Fruit fly (Drosophila melanogaster) ovary, adult (tissue): ENCODE measurements around the gene kkv.

Experiments
- CG17801 ChIP-seq: fragments of 200-800 bp; optimal IDR thresholded peaks from 2 replicates; lab custom pipeline; 2019; ENCODE audit warnings: missing biosample characterization, mild to moderate bottlenecking, missing genetic modification characterization, moderate library complexity; ENCODE audit not compliant: partially characterized antibody

kkv gene

DNA sequence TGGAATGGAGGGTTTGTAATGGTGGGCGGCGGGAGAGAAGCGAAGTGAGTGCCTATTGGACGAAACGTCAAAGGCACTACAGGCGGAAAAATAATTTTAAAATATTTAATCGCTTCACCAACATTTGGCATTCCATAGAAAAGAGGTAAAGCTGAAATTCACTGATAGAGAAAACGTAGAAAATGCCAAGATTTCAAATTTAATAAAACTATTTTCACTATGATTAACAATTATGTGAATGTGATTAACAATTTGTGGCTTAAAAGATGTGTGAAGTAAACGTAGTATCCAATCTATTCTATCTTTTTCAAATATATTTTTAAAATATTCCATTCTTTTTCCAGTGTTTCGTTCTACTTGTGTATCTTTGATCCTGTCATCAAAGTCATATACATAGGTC lies 3.2 kb downstream of the kkv start:
- no peak for TF ChIP-seq CG17801 (GFP tag; lab: Kevin White, UChicago)

DNA sequence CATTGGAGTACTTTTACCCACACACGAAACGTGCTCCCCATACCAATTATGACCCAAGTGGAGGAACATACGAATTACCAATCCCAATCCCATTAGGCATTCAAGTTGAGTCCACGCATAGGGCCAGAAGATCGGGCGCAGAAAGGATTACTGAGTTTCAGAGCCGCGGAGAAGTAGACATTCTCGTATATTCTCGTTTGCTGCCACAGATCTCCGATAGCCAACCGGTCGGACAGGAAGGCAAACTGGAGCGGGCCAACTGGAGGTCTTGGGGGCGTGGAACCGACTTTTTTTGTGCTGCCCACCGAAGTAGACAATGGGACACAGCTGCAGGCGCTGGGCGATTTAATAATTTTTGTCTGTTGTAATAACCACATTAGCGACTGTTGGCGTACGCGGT lies 3.6 kb downstream of the kkv start:
- TF ChIP-seq CG17801 (GFP tag; lab: Kevin White, UChicago) = no peak

DNA sequence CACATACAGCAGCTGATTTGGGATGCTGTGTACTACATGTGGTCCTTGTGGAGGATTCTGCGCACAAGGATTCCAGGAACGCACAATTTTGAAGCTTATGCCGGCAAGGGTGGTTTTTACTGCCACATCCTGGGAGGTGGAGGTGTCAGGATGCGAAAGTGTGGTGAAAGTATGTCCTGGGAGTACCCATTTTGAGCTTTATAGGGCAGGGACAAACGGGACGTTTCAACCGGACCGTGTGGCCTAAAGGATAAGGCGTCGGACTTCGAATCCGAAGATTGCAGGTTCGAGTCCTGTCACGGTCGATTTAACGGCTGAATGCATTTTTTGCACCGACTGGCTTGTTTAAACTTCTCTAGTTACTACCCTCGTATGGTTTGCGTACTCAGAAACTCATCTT lies 4.7 kb downstream of the kkv start:
- TF ChIP-seq CG17801 (GFP tag; lab: Kevin White, UChicago) = no peak

DNA sequence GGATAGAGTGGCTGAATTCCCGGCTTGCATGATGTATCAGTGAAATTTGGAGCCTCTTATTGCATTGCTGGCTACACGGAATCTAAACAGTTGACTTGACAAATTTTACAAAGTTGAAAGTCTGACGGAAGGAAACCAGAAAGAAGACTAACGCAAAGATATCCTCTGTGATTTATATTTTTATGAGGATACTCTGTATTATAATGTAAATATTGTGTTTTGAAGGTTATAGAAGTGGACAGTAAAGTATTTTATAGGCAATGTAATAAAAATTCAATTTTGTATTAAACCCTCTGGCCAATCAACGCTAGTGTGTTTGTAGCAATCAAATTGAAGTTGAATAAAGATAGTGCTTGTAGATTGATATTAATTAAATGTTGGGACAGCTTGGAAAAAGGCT lies 5.1 kb downstream of the kkv start, which contains the start of gene CG14668:
Gene CG14668 (minus strand): TSS at position 101 of the 400 bp plus-strand sequence.
- TF ChIP-seq CG17801 (GFP tag; lab: Kevin White, UChicago) = no peak

DNA sequence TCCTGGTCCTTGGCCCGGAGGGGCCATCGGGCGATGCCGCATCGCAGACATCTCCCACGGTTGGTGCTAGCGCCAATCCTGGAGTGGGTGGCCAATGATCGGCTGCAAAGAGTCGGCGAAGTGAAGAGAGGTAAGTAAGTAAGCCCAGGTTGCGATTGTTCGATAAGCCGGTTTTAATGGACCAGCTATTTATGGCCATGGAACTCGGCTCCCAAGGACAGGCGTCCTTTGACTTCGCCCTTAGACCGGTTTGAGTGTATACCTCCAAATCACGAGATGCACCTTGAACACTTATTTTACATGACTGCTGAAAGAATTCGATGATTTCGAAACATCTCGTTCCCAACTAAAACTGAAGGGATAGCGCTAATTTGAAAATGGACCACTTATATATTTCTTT lies 6.9 kb downstream of the kkv start:
- no peak for TF ChIP-seq CG17801 (GFP tag; lab: Kevin White, UChicago)

DNA sequence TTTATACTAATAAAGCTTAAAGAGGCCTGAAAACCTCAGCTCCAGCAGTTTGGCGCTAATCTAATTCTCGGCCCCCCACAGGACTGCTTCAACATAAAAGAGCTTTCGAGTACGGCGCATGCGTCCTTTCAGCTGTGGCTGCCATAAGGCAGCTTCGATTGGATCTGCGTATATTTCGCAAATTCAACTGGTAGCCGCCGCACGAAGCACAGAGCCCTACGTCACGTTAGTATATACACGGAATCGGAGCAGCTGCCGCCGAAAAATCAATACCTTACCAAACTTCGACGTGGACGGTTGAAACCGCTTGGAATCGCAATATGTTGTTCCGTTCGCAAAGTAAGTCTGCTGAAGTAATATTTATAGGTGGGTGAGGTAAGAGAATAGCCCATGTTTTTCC lies 16.1 kb downstream of the kkv start, which contains the start of gene 7B2:
Gene 7B2 (plus strand): TSS at position 169 of the 400 bp plus-strand sequence.
- no peak for TF ChIP-seq CG17801 (GFP tag; lab: Kevin White, UChicago)

DNA sequence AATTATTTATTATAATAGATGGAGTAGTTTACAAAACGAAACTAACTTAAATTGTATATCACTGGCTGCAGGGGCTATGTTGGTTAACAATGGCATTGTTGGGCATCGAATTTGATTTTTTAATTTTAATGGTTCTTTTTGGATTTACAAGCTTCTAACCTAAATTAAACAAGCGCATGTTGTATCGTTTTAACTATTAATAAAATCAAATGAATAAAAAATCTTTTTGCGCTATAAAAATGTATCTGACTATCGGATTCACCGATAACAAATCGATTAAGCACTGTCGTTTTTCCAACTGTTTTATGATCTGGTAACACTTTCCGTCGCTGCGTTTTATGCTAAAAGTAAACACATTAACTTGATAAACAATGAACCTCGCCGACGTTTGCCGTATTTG lies 17.9 kb downstream of the kkv start, which contains the start of the genes hd and CG14667:
Gene hd (minus strand): TSS at position 243 of the 400 bp plus-strand sequence.
Gene CG14667 (plus strand): TSS at position 303 of the 400 bp plus-strand sequence.
- TF ChIP-seq CG17801 (GFP tag; lab: Kevin White, UChicago) = no peak

DNA sequence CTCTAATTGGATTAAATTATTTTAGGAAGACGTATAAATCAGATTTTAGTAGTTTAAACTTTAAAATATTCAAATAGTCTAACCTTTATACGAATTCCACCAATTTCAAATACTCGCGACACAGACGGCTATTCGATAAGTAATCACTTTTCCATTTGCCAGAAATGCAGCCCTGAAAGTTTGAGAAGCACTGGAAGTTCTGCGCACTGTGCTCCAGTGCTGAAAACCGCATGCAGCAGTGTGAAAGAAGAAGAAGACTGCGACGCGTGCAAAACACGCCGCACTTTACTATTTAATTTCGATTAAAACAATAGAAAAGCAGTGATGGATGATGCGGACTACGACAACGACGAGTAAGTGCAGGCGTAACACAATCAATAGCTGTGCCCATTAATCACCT lies 21.1 kb downstream of the kkv start, which contains the start of gene Polr2F:
Gene Polr2F (plus strand): TSS at position 233 of the 400 bp plus-strand sequence.
- TF ChIP-seq CG17801 (GFP tag; lab: Kevin White, UChicago) = peak; percentile 73

DNA sequence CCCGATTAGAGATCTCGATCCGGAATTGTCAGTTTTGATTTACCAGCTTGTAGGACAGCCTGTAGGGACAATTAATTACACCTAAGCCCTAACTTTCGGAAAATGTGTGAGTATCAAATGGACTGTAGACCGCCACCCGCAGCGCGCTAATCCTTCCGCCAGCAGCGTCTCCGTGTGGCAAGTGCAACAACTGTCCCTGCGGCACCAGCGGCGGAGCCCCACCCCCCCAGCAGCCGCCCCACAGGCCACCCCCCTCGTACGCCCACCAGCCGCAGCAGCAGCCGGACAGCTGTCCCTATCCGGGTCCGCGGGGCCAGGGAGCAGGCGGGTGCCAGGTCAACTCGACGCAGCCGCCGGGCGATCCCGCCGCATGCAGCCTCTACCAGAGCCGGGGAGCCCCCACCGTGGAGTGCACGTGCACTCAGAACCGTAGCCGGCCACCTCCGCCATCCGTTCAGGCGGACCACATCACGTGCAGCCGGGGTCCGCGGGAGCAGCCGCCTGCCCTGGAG lies 23.1 kb downstream of the kkv start, which contains the start of the genes CG31542 and CG34277:
Gene CG31542 (plus strand): TSS at position 51 of the 512 bp plus-strand sequence.
Gene CG34277 (plus strand): TSS at position 51 of the 512 bp plus-strand sequence.
- TF ChIP-seq CG17801 (GFP tag; lab: Kevin White, UChicago) = no peak

DNA sequence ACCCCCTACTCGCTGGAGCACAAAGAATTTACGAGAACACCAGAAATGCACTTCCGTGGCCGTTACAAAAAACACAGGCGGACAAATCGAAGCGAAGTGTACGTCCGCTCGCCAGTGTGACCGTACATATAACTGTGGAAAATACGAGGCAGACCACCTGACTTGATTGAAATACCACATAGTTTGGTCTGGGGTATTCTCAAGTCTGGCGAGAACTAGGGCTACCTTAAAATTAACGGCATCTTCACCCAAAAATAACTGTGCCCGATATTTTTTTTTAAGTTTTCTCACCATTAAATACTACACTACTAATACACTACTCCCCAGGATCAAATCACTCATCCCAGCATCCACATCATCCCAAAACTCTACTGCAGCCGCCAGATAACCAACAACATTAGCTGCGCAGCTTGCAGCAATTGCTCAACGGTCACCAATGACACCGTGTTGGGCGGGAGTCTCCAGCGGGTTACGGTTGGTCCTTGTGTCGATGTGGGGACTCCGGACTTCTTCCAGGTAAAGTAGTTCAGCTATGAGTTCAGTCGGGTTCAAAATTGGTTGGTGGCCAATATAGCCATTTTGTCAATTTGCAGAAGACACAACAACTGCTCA lies 24.4 kb downstream of the kkv start, which contains the start of gene Cerk:
Gene Cerk (minus strand): TSS at position 137 of the 612 bp plus-strand sequence.
- peak; percentile 22 for TF ChIP-seq CG17801 (GFP tag; lab: Kevin White, UChicago)

DNA sequence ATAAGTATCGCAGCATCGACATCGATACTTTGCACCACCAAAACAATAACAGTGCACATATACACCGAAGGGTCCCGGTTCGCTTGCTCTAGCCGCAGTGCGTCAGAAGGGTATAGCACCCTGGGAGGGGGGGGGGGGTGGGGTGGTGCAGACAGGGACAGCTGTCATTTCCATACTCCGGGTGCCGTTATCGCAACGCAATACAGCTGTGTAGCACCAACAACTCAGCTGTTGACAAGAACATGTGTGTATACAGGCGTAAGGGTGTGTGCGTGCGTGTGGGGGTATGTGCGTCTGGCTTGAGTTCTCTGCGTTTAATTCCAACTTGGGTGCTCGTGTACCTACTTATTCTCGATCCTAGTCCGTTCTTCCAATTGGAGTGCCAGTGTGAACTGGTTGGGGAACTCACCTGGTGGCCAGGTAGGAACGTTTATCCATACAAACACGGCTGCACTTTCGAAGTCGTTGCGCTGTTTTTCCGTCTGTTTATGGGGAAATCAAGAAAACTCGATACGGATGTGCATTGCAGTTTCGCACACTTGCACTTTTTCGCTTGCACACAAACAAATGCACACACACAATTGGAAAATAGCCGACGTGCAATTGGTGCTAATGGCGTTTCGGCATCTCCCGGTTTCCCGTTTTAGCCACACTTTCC lies 25.0 kb downstream of the kkv start:
- no peak for TF ChIP-seq CG17801 (GFP tag; lab: Kevin White, UChicago)

DNA sequence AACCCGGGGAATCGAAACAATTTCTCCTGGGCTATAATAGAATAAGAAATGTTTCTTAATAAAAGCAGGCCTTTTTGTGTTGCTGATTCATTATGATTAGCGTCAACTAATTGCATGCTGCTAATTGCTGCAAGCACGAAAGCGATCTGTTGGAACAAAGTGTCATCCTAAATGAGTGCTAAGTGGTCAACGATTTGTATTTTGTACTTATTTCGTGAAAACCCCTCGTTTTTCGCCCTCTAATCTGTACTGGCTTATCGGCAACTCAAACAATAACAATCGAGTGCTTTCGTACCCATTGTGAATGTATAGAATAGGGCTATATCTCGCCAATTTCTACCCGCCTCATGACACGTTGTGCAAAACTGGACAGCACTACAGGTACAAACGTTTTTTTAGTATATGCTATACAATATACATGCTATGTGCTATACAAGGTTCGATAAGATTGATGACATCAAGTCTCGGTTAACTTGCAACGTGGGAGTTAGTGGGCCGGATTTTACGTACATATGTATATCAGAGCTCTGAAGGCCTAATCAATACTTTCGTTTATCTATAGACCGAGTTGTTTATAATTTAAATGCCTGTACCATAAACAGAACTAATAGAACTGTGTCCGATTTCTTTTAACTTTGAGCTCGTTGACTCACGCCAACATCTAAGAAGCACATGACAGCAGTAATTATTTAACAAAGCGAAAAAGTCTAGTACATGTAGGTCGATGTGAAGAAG lies 28.0 kb downstream of the kkv start:
- no peak for TF ChIP-seq CG17801 (GFP tag; lab: Kevin White, UChicago)

DNA sequence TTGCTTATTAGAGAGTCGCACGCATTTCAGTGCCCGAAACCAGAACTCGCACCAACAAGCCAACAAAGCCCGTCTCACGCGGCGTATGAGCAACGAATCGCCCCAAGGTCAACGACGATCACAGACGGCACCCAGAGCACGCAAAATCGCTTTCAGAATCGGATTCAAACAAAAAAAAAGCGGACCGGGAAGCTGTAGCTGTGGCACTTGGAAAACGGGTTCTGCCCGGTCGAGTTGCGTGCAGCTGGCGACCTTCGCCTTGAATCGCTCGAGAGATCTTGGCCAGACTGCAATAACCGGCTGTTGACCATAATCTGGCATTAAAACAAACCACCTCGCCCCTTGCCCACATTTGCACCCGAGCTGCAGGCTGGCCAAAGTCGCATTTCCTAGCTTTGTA lies 29.3 kb downstream of the kkv start:
- TF ChIP-seq CG17801 (GFP tag; lab: Kevin White, UChicago) = no peak

DNA sequence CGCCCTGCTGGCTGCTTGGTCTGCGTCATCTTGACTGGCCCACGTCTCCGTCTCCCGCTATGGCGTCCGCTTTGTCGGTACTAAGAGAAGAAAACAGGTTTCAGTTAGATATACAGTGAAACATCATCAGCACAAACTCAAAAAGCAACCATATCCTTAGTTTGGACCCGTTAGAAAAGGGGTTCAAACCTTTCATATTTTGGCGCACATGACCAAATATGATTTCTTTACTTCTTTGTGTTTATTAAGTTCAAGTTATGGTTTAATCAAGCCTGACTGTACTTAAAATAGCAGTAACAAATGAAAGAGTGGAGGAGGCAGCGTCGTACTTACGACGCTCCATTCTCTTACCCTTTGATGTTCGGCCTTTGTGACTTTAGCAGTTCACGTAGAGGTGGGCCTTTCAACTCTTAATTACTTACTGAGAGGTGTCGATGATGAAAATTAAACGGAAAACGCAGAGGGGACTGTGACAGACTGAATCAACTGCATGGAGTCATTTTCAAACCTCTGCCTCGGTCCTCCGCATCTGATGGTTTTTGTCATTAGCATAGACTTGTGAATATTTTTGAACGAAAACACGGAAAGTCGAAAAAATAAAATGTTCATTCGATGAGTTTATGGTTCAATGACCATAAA lies 30.9 kb downstream of the kkv start:
- TF ChIP-seq CG17801 (GFP tag; lab: Kevin White, UChicago) = no peak
